Worm (Caenorhabditis elegans): ENCODE data around the gene W02H5.8.

The W02H5.8 gene

DNA sequence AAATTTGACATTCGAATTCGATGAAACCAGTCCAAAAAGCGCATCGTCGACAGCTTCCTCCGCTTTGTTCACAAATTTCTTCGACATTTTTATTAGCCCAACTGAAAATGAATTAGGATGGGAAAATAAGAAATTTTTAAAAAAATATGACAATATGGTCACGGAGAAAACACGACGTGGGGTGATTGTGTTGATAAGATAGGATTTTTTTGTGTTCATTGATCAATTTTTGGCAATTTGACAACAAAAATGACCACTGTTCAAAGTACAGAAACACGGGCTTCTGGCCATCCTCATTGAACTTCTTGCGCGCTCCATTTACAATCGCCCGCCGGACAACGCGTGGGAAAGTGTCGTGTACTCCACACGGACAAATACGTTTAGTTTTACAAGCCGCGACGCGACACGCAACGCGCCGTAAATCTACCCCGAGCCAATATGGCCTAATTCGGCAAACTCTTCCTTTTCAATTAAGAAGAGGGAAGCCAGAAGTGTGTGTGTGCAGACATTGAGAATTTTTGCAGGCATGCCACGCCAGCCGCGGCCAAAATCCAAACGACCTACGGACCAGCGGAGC is at the start of gene W02H5.8, which contains the start of gene angl-1:
TSS of gene W02H5.8 (minus strand) at position 101 of the 577 bp plus-strand sequence.
TSS of gene angl-1 (plus strand) at position 527 of the 577 bp plus-strand sequence.
- no peak for TF ChIP-seq dao-5 (tag; optimal IDR thresholded peaks at IDR 0.05)
- no peak for TF ChIP-seq W03F9.2 (tag; optimal IDR thresholded peaks at IDR 0.05)
- no peak for TF ChIP-seq him-1 (tag; optimal IDR thresholded peaks at IDR 0.05)

- TF ChIP-seq him-1 (tag; optimal IDR thresholded peaks at IDR 0.05): no peak
- no peak for TF ChIP-seq W03F9.2 (tag; optimal IDR thresholded peaks at IDR 0.05)
Measured at ce11 chrV:2698826-2699225, 46.4 kb upstream of the W02H5.8 start, which contains the start of gene nuo-5. TSS of gene nuo-5 (plus strand) at chrV:2698972.

- no peak for TF ChIP-seq dao-5 (tag; optimal IDR thresholded peaks at IDR 0.05)
- no peak for TF ChIP-seq W03F9.2 (tag; optimal IDR thresholded peaks at IDR 0.05)
- no peak for TF ChIP-seq him-1 (tag; optimal IDR thresholded peaks at IDR 0.05)
Measured at ce11 chrV:2697693-2698092, 45.2 kb upstream of the W02H5.8 start.

ce11 chrV:2695935-2696334 is 43.5 kb upstream of the W02H5.8 start, which contains the start of gene Y45G12B.3:
TSS of gene Y45G12B.3 (minus strand) at chrV:2696254.
- TF ChIP-seq W03F9.2 (tag; optimal IDR thresholded peaks at IDR 0.05) (no peak), dao-5 (tag; optimal IDR thresholded peaks at IDR 0.05) (no peak), him-1 (tag; optimal IDR thresholded peaks at IDR 0.05) (no peak)

DNA sequence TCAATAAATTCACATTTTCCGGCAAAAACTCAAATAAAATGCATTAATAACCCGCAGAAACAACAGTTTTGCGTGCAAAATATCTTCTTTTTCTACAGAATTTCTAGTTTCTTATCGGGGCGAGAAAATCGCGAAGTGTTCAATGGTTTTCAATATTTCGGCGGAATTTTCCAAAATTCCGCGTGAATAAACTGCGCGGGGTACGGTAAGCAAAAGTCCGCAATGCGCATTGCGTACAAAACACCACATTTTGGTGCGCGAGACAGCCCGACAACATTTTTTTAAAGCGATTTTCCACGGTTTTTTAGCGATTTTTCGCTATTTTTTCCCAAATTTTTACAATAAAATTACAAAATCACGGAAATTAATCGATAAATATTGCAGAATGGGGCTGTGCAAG is 41.9 kb upstream of the W02H5.8 start, which contains the start of gene Y45G12B.2:
TSS of gene Y45G12B.2 (plus strand) at position 383 of the 400 bp plus-strand sequence.
- peak; percentile 43 for TF ChIP-seq W03F9.2 (tag; optimal IDR thresholded peaks at IDR 0.05)
- no peak for TF ChIP-seq dao-5 (tag; optimal IDR thresholded peaks at IDR 0.05)

- TF ChIP-seq dao-5 (tag; optimal IDR thresholded peaks at IDR 0.05) (no peak), him-1 (tag; optimal IDR thresholded peaks at IDR 0.05) (no peak), W03F9.2 (tag; optimal IDR thresholded peaks at IDR 0.05) (no peak)
Measured at ce11 chrV:2690948-2691347, 38.5 kb upstream of the W02H5.8 start.

- no peak for TF ChIP-seq W03F9.2 (tag; optimal IDR thresholded peaks at IDR 0.05)
- TF ChIP-seq him-1 (tag; optimal IDR thresholded peaks at IDR 0.05): no peak
- no peak for TF ChIP-seq dao-5 (tag; optimal IDR thresholded peaks at IDR 0.05)
Measured at ce11 chrV:2690478-2690877, 38.0 kb upstream of the W02H5.8 start.

- no peak for TF ChIP-seq W03F9.2 (tag; optimal IDR thresholded peaks at IDR 0.05)
- TF ChIP-seq dao-5 (tag; optimal IDR thresholded peaks at IDR 0.05): no peak
- no peak for TF ChIP-seq him-1 (tag; optimal IDR thresholded peaks at IDR 0.05)
Measured at ce11 chrV:2688562-2688961, 36.1 kb upstream of the W02H5.8 start.

- TF ChIP-seq W03F9.2 (tag; optimal IDR thresholded peaks at IDR 0.05): no peak
- TF ChIP-seq him-1 (tag; optimal IDR thresholded peaks at IDR 0.05): no peak
- TF ChIP-seq dao-5 (tag; optimal IDR thresholded peaks at IDR 0.05): no peak
Measured at ce11 chrV:2684227-2684626, 31.8 kb upstream of the W02H5.8 start.

DNA sequence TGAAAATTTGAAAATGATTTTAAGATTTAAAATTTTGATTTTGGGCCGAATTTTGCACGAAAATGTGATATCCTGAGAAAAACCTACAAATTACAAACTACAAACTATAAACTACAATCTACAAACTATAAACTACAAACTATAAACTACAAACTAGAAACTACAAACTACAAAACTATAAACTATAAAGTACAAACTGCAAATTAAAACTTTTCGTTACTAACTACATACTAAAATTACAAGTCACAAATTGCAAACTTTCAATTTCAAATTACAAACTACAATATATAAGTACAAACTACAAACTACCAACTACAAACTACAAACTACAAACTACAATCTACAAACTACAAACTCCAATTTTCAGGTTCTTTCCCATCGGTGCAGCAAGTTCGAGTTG is 31.0 kb upstream of the W02H5.8 start:
- TF ChIP-seq W03F9.2 (tag; optimal IDR thresholded peaks at IDR 0.05): no peak
- TF ChIP-seq dao-5 (tag; optimal IDR thresholded peaks at IDR 0.05): no peak
- no peak for TF ChIP-seq him-1 (tag; optimal IDR thresholded peaks at IDR 0.05)

DNA sequence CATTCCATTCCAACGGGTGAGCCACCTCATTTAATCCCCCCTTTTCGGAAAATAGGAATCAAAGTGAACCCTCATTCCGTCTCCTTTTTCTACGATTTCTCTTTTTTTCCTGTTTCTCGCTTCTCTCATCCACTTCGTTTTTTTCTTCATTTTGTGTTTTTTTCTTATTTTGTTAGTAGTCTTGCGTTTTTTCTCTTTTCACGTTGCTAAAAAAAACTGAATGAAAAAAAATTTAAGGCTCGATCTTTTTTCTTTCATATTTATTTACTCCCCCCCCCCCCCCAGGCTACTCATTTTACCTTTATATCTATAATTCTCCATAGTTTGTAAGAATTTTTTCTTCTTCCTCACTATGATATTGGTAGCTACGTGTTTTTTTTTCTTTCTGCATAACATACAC is 25.2 kb upstream of the W02H5.8 start:
- TF ChIP-seq W03F9.2 (tag; optimal IDR thresholded peaks at IDR 0.05) (no peak), him-1 (tag; optimal IDR thresholded peaks at IDR 0.05) (no peak), dao-5 (tag; optimal IDR thresholded peaks at IDR 0.05) (no peak)

ce11 chrV:2675692-2676091 is 23.2 kb upstream of the W02H5.8 start:
- TF ChIP-seq him-1 (tag; optimal IDR thresholded peaks at IDR 0.05): no peak
- no peak for TF ChIP-seq W03F9.2 (tag; optimal IDR thresholded peaks at IDR 0.05)
- no peak for TF ChIP-seq dao-5 (tag; optimal IDR thresholded peaks at IDR 0.05)

ce11 chrV:2673807-2674206 is 21.4 kb upstream of the W02H5.8 start:
- TF ChIP-seq him-1 (tag; optimal IDR thresholded peaks at IDR 0.05) (no peak), W03F9.2 (tag; optimal IDR thresholded peaks at IDR 0.05) (no peak), dao-5 (tag; optimal IDR thresholded peaks at IDR 0.05) (no peak)

DNA sequence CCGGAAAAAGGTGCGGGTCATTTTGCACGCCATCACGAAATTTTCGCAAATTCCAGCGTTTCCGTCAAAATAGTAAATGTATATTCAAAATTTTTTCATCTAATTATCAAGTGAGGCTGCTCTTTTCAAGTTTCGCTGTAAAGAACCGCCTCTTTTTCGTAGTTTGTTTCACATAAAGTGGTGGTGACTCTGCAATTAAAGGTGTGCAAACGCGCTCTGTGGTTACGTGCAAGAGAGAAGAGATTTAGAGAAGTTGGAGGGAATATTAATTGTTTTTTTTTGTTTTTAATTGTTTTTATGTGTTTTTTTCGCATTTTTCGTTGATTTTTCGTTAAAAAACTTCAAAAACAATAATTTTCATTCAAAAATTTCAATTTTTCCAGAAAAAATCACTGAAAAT is 20.1 kb upstream of the W02H5.8 start, which contains the start of gene W02G9.3:
TSS of gene W02G9.3 (plus strand) at position 384 of the 400 bp plus-strand sequence.
- TF ChIP-seq W03F9.2 (tag; optimal IDR thresholded peaks at IDR 0.05) (peak; percentile 81), dao-5 (tag; optimal IDR thresholded peaks at IDR 0.05) (no peak)

- TF ChIP-seq dao-5 (tag; optimal IDR thresholded peaks at IDR 0.05) (no peak), him-1 (tag; optimal IDR thresholded peaks at IDR 0.05) (no peak), W03F9.2 (tag; optimal IDR thresholded peaks at IDR 0.05) (no peak)
Measured at ce11 chrV:2671155-2671554, 18.7 kb upstream of the W02H5.8 start, which contains the start of gene kel-8. TSS of gene kel-8 (plus strand) at chrV:2671455.

Data from whole organism, L4/young adult.